Worm (Caenorhabditis elegans): ENCODE measurements around the gene myo-3.

DNA sequence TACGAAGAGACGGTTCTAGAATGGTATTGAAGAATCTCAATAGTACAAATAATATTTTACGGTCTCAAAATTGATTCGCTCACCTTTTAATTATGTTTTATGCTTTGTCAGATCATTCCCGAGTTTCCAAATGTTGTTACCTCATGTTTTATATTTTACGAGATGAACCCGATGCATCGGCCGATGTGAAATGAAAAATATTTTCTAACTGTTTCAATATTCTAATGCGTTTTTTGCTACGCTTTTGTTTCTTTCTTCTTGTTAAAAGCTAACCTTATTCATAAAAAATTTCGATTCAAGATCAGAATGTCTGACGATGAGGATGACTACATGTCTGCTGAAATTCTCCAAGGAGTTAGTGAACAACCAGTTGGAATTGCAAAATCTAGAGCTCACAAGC is 16.9 kb upstream of the myo-3 start, which contains the start of gene T04H1.5:
- TF ChIP-seq snpc-1.2 (GFP tag; IDR thresholded peaks at IDR 0.05) (no peak), ztf-11 (tag; optimal IDR thresholded peaks at IDR 0.05) (no peak), lin-13 (GFP tag; optimal IDR thresholded peaks at IDR 0.05) (no peak), ama-1 (optimal IDR thresholded peaks at IDR 0.05) (no peak)
